Worm (Caenorhabditis elegans): Measurements from ENCODE around the gene B0454.5.

- TF ChIP-seq mep-1 (tag; optimal IDR thresholded peaks at IDR 0.05), result no peak
- TF ChIP-seq unc-39 (tag; optimal IDR thresholded peaks at IDR 0.05), result no peak
- TF ChIP-seq lin-13 (tag; optimal IDR thresholded peaks at IDR 0.05), result no peak
- TF ChIP-seq nhr-237 (tag; optimal IDR thresholded peaks at IDR 0.05), result no peak
- TF ChIP-seq ceh-39 (tag; optimal IDR thresholded peaks at IDR 0.05), result no peak
- TF ChIP-seq sem-2 (GFP tag; optimal IDR thresholded peaks at IDR 0.05), result no peak
- TF ChIP-seq pha-4 (tag; optimal IDR thresholded peaks at IDR 0.05), result no peak
- no peak for TF ChIP-seq unc-62 (GFP tag; optimal IDR thresholded peaks at IDR 0.05)
Observed at ce11 chrII:3060782-3061181, 22.1 kb downstream of the B0454.5 start, which contains the start of gene Y25C1A.6.
